Worm (Caenorhabditis elegans) whole organism, L4 larva: ENCODE results near the gene xol-1.

ENCODE experiments used
- ama-1 ChIP-seq: fragments of 150-350 bp; optimal IDR thresholded peaks from 2 replicates; lab custom pipeline; 2014; ENCODE audit warnings: inconsistent platforms, mixed read lengths
- ceh-62 ChIP-seq: sonication (generic microtip); optimal IDR thresholded peaks from 2 replicates; lab custom pipeline; 2017; ENCODE audit warnings: missing biosample characterization, missing genetic modification characterization
- daf-16 ChIP-seq, 3 experiments: sonication (generic microtip); optimal IDR thresholded peaks; 2 replicates each; lab custom pipeline; 2016 to 2017; ENCODE audit warnings: missing genetic modification characterization in 3 of 3, missing genetic modification reagents in 3 of 3, mild to moderate bottlenecking in 2 of 3, missing compliant biosample characterization in 2 of 3, missing biosample characterization in 1 of 3, moderate library complexity in 1 of 3
- madf-5 ChIP-seq, 2 experiments: fragments of 200-800 bp; sonication (Bioruptor generic); IDR thresholded peaks; 2 replicates each; pipeline ENCODE4 v1.3.6; 2022; ENCODE audit warnings: missing compliant biosample characterization in 2 of 2, missing genetic modification characterization in 2 of 2
- nhr-11 ChIP-seq: fragments of 150-350 bp; optimal IDR thresholded peaks from 2 replicates; lab custom pipeline; 2014; ENCODE audit warnings: missing biosample characterization, missing genetic modification characterization
- nhr-76 ChIP-seq: fragments of 150-350 bp; optimal IDR thresholded peaks from 2 replicates; lab custom pipeline; 2014; ENCODE audit warnings: missing biosample characterization, missing genetic modification characterization
- skn-1 ChIP-seq: fragments of 150-350 bp; optimal IDR thresholded peaks from 2 replicates; lab custom pipeline; 2014; ENCODE audit warnings: missing biosample characterization, missing genetic modification characterization
- snpc-4 ChIP-seq: fragments of 150-350 bp; optimal IDR thresholded peaks from 2 replicates; lab custom pipeline; 2014; ENCODE audit warnings: missing biosample characterization, missing genetic modification characterization
- spr-3 ChIP-seq: fragments of 200-800 bp; sonication (Bioruptor generic); optimal IDR thresholded peaks from 2 replicates; lab custom pipeline; 2018; ENCODE audit warnings: mild to moderate bottlenecking, missing genetic modification characterization, missing compliant biosample characterization
- unc-130 ChIP-seq: sonication (generic microtip); optimal IDR thresholded peaks from 2 replicates; lab custom pipeline; 2016; ENCODE audit warnings: missing genetic modification reagents, missing genetic modification characterization, missing compliant biosample characterization
- unc-39 ChIP-seq: sonication (generic microtip); optimal IDR thresholded peaks from 2 replicates; lab custom pipeline; 2017; ENCODE audit warnings: missing biosample characterization, missing genetic modification characterization
- zag-1 ChIP-seq: fragments of 150-350 bp; optimal IDR thresholded peaks from 2 replicates; lab custom pipeline; 2014; ENCODE audit warnings: missing biosample characterization, missing genetic modification characterization
- ztf-11 ChIP-seq: fragments of 150-350 bp; optimal IDR thresholded peaks from 2 replicates; lab custom pipeline; 2014; ENCODE audit warnings: missing biosample characterization, missing genetic modification characterization

DNA sequence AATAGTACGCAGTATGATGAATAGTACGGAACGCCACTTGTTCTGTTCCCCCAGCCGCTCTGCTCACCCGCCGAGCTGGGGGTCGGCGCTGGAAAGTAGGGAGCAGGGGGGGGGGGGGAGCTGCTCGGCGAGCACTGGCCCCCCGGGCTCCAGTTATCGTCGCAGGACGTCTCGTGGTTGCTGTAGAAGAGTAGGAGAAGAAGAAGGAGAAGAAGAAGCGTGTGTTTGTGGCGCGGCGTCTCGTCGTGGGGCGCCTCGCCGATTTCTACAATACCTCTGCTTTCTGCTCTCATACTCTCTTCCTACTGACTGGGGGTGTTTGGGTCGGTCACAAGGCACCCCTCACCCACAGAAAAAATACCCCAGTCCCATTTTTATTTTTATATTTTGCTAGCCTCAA lies 23.8 kb upstream of the xol-1 start:
- TF ChIP-seq snpc-4 (tag; lab: Kevin White, UChicago): no peak
- no peak for TF ChIP-seq unc-130 (GFP tag; lab: Kevin White, UChicago)
- no peak for TF ChIP-seq ceh-62 (tag; lab: Kevin White, UChicago)
- TF ChIP-seq spr-3 (GFP tag; lab: Kevin White, UChicago): no peak
- TF ChIP-seq zag-1 (tag; lab: Kevin White, UChicago): no peak
- no peak for TF ChIP-seq unc-39 (tag; lab: Kevin White, UChicago)
- TF ChIP-seq skn-1 (tag; lab: Kevin White, UChicago): no peak
- no peak for TF ChIP-seq ztf-11 (tag; lab: Kevin White, UChicago)
- TF ChIP-seq nhr-11: no peak
- no peak for TF ChIP-seq daf-16 (GFP tag; optimal IDR thresholded peaks at IDR 0.05; lab: Kevin White, UChicago)
- TF ChIP-seq daf-16 (tag; optimal IDR thresholded peaks at IDR 0.05; lab: Kevin White, UChicago): no peak
- TF ChIP-seq nhr-76 (tag; lab: Kevin White, UChicago): no peak
- no peak for TF ChIP-seq ama-1 (lab: Kevin White, UChicago)
- no peak for TF ChIP-seq madf-5 (GFP tag; IDR thresholded peaks at IDR 0.05; lab: Robert Waterston, UW)
